Worm (Caenorhabditis elegans): ENCODE results near the gene gst-3.
A peak's percentile ranks its signal among the peaks of the same experiment; 100 is the strongest.

The gst-3 gene

ce11 chrIV:10140143-10140542 is at the start of gene gst-3:
Gene gst-3 (minus strand): TSS chrIV:10140243.
- TF ChIP-seq lim-7 (GFP tag; IDR thresholded peaks at IDR 0.05) (no peak), daf-16 (GFP tag; optimal IDR thresholded peaks at IDR 0.05) (no peak), daf-16 (tag; optimal IDR thresholded peaks at IDR 0.05) (no peak), unc-62 (GFP tag; optimal IDR thresholded peaks at IDR 0.05 in 1 of 2) (peak in 1 of 2 experiments; percentile 23), unc-62 (tag; optimal IDR thresholded peaks at IDR 0.05) (no peak)

ce11 chrIV:10188505-10188904 is 48.5 kb upstream of the gst-3 start:
- TF ChIP-seq php-3 (GFP tag; IDR thresholded peaks at IDR 0.05): no peak
- peak; percentile 44 for TF ChIP-seq fkh-10 (GFP tag; optimal IDR thresholded peaks at IDR 0.05)

ce11 chrIV:10180133-10180749 is 40.2 kb upstream of the gst-3 start, which contains the start of gene gta-1:
Gene gta-1 (plus strand): TSS chrIV:10180660.
- peak; percentile 66 for TF ChIP-seq aha-1 (tag)
- TF ChIP-seq dve-1 (tag; optimal IDR thresholded peaks at IDR 0.05; ENCODE audit: insufficient read depth): peak; percentile 2
- peak; percentile 44 for TF ChIP-seq zip-2 (tag; optimal IDR thresholded peaks at IDR 0.05)
- TF ChIP-seq ama-1 (optimal IDR thresholded peaks at IDR 0.05): peak; percentile 66
- TF ChIP-seq nhr-77 (tag; optimal IDR thresholded peaks at IDR 0.05): peak; percentile 13
- peak; percentile 30 for TF ChIP-seq hlh-11 (tag; optimal IDR thresholded peaks at IDR 0.05)
- TF ChIP-seq fkh-10 (GFP tag; optimal IDR thresholded peaks at IDR 0.05): peak; percentile 16
- TF ChIP-seq duxl-1 (tag; optimal IDR thresholded peaks at IDR 0.05; ENCODE audit: poor library complexity): no peak
- no peak for TF ChIP-seq dpl-1 (GFP tag; optimal IDR thresholded peaks at IDR 0.05)
- TF ChIP-seq hmg-1.1 (GFP tag; IDR thresholded peaks at IDR 0.05): peak; percentile 33; the same call in 1 of the 2 replicates
- TF ChIP-seq ctbp-1 (GFP tag; IDR thresholded peaks at IDR 0.05): no peak
- peak in 1 of 2 experiments; percentile 25 for TF ChIP-seq lsy-2 (tag; optimal IDR thresholded peaks at IDR 0.05)
- TF ChIP-seq hlh-30 (tag; optimal IDR thresholded peaks at IDR 0.05; ENCODE audit: insufficient read depth): peak; percentile 51
- no peak for TF ChIP-seq daf-19 (GFP tag; conservative IDR thresholded peaks at IDR 0.05)
- TF ChIP-seq mes-2 (tag; optimal IDR thresholded peaks at IDR 0.05; ENCODE audit: poor library complexity, severe bottlenecking): peak; percentile 5
- TF ChIP-seq nhr-11 (tag; optimal IDR thresholded peaks at IDR 0.05): peak; percentile 18

- TF ChIP-seq snpc-1.2 (GFP tag; IDR thresholded peaks at IDR 0.05): peak; percentile 71
- TF ChIP-seq mes-2 (tag; optimal IDR thresholded peaks at IDR 0.05; ENCODE audit: poor library complexity, severe bottlenecking): peak; percentile 5
- no peak for TF ChIP-seq cey-2 (tag; optimal IDR thresholded peaks at IDR 0.05; ENCODE audit: borderline replicate concordance, insufficient read depth)
- 0 out of 2 replicates have a peak, but pooled peaks have one; percentile 41 for TF ChIP-seq lin-38 (GFP tag; IDR thresholded peaks at IDR 0.05)
- 0 out of 4 replicates have a peak, but pooled peaks of 1 of the 2 experiments have one; percentile 12 for TF ChIP-seq madf-5 (GFP tag; IDR thresholded peaks at IDR 0.05)
- TF ChIP-seq madf-9 (GFP tag; conservative IDR thresholded peaks at IDR 0.05): no peak
Measured at ce11 chrIV:10177779-10178178, 37.7 kb upstream of the gst-3 start, which contains the start of gene mspn-1. Gene mspn-1 (plus strand): TSS chrIV:10177968.

ce11 chrIV:10176252-10176730 is 36.2 kb upstream of the gst-3 start, which contains the start of gene rack-1:
Gene rack-1 (plus strand): TSS chrIV:10176680.
- peak; percentile 12 for TF ChIP-seq hlh-30 (tag; optimal IDR thresholded peaks at IDR 0.05; ENCODE audit: insufficient read depth)
- no peak for TF ChIP-seq daf-16 (GFP tag; optimal IDR thresholded peaks at IDR 0.05)
- TF ChIP-seq daf-16 (tag; optimal IDR thresholded peaks at IDR 0.05): peak; percentile 38
- TF ChIP-seq dpl-1 (GFP tag; optimal IDR thresholded peaks at IDR 0.05): peak; percentile 38
- TF ChIP-seq F37D6.2 (tag; optimal IDR thresholded peaks at IDR 0.05): no peak
- peak; percentile 48 for TF ChIP-seq hlh-11 (tag; optimal IDR thresholded peaks at IDR 0.05)
- TF ChIP-seq lin-38 (GFP tag; IDR thresholded peaks at IDR 0.05): peak; percentile 51
- TF ChIP-seq zag-1 (tag; optimal IDR thresholded peaks at IDR 0.05): no peak
- peak; percentile 14 for TF ChIP-seq nhr-11 (tag; optimal IDR thresholded peaks at IDR 0.05)
- no peak for TF ChIP-seq ZK337.2 (GFP tag; IDR thresholded peaks at IDR 0.05)
- peak; percentile 17 for TF ChIP-seq unc-130 (GFP tag; optimal IDR thresholded peaks at IDR 0.05)
- no peak for TF ChIP-seq daf-19 (GFP tag; conservative IDR thresholded peaks at IDR 0.05)
- TF ChIP-seq hmg-1.1 (GFP tag; IDR thresholded peaks at IDR 0.05): peak; percentile 49
- peak; percentile 45 for TF ChIP-seq dve-1 (tag; optimal IDR thresholded peaks at IDR 0.05; ENCODE audit: insufficient read depth)
- peak; percentile 39 for TF ChIP-seq rbr-2 (tag; optimal IDR thresholded peaks at IDR 0.05)
- TF ChIP-seq ceh-82 (tag; optimal IDR thresholded peaks at IDR 0.05): no peak
- TF ChIP-seq mxl-3 (GFP tag; optimal IDR thresholded peaks at IDR 0.05): peak; percentile 16
- peak; percentile 78 for TF ChIP-seq mes-2 (tag; optimal IDR thresholded peaks at IDR 0.05; ENCODE audit: poor library complexity, severe bottlenecking)
- peak; percentile 11 for TF ChIP-seq fkh-10 (GFP tag; optimal IDR thresholded peaks at IDR 0.05)
- no peak for TF ChIP-seq Y48G9A.11 (GFP tag; IDR thresholded peaks at IDR 0.05)
- TF ChIP-seq mep-1 (tag; optimal IDR thresholded peaks at IDR 0.05): peak; percentile 65
- TF ChIP-seq lin-29 (GFP tag; IDR thresholded peaks at IDR 0.05): no peak
- TF ChIP-seq lsy-2 (tag; optimal IDR thresholded peaks at IDR 0.05): peak in 1 of 2 experiments; percentile 79
- peak in 1 of 2 experiments; percentile 7 for TF ChIP-seq mdl-1 (tag; optimal IDR thresholded peaks at IDR 0.05)
- peak; percentile 44 for TF ChIP-seq nhr-28 (tag; optimal IDR thresholded peaks at IDR 0.05)
- TF ChIP-seq aha-1 (tag): peak; percentile 54

Data from whole organism, L4 larva.